Worm (Caenorhabditis elegans): ENCODE measurements around the gene F43D2.3.

- no peak for TF ChIP-seq Y53G8AR.9 (GFP tag; conservative IDR thresholded peaks at IDR 0.05)
- TF ChIP-seq bed-2 (GFP tag; IDR thresholded peaks at IDR 0.05), result no peak
- no peak for TF ChIP-seq K12H6.12 (tag; optimal IDR thresholded peaks at IDR 0.05)
- no peak for TF ChIP-seq snpc-4 (GFP tag; optimal IDR thresholded peaks at IDR 0.05)
- TF ChIP-seq snpc-4 (tag; optimal IDR thresholded peaks at IDR 0.05), result no peak
- TF ChIP-seq hrde-1 (tag; optimal IDR thresholded peaks at IDR 0.05; ENCODE audit: borderline replicate concordance), result no peak
- TF ChIP-seq mxl-1 (tag; optimal IDR thresholded peaks at IDR 0.05), result no peak
- TF ChIP-seq lsl-1 (GFP tag; optimal IDR thresholded peaks at IDR 0.05), result no peak
Measured at ce11 chrV:14678298-14678697, 46.6 kb downstream of the F43D2.3 start.
